Worm (Caenorhabditis elegans) whole organism, L4 larva: ENCODE results near the gene clec-43.

Experiments
- aly-2 ChIP-seq: sonication (generic microtip); optimal IDR thresholded peaks from 2 replicates; lab custom pipeline; 2018; ENCODE audit warnings: missing biosample characterization, missing genetic modification characterization
- lin-38 ChIP-seq: fragments of 200-800 bp; sonication (Bioruptor generic); IDR thresholded peaks from 2 replicates; pipeline ENCODE4 v1.3.6; 2022; ENCODE audit warnings: missing genetic modification reagents, missing genetic modification characterization, missing compliant biosample characterization
- lin-39 ChIP-seq: fragments of 150-350 bp; optimal IDR thresholded peaks from 2 replicates; lab custom pipeline; 2014; ENCODE audit warnings: missing biosample characterization, missing genetic modification reagents, missing genetic modification characterization

ce11 chrII:922778-923177, 21.1 kb upstream of the clec-43 start:
- TF ChIP-seq lin-38 (GFP tag; lab: Robert Waterston, UW) = no peak
- TF ChIP-seq lin-39 (tag; lab: Kevin White, UChicago) = no peak
- TF ChIP-seq aly-2 = no peak
